Worm (Caenorhabditis elegans) whole organism, L2 larva: Measurements from ENCODE around the gene Y39B6A.33.

Experiments used
- R02D3.7 ChIP-seq: fragments of 150-350 bp; optimal IDR thresholded peaks from 2 replicates; lab custom pipeline; 2014; ENCODE audit warnings: missing biosample characterization, missing genetic modification characterization
- Y55F3AM.14 ChIP-seq: fragments of 200-800 bp; sonication (Bioruptor generic); optimal IDR thresholded peaks from 2 replicates; lab custom pipeline; 2018; ENCODE audit warnings: mild to moderate bottlenecking, missing genetic modification characterization, missing compliant biosample characterization
- blmp-1 ChIP-seq: sonication (generic microtip); optimal IDR thresholded peaks from 2 replicates; lab custom pipeline; 2017; ENCODE audit warnings: missing genetic modification characterization, mild to moderate bottlenecking, missing compliant biosample characterization, antibody characterized with exemption, moderate library complexity; ENCODE audit not compliant: insufficient read depth
- ceh-16 ChIP-seq: fragments of 150-350 bp; optimal IDR thresholded peaks from 2 replicates; lab custom pipeline; 2014; ENCODE audit warnings: missing biosample characterization, missing genetic modification characterization
- elt-3 ChIP-seq: sonication (generic microtip); optimal IDR thresholded peaks from 2 replicates; lab custom pipeline; 2017; ENCODE audit warnings: missing biosample characterization, missing genetic modification characterization
- lin-13 ChIP-seq: fragments of 150-350 bp; optimal IDR thresholded peaks from 2 replicates; lab custom pipeline; 2014; ENCODE audit warnings: missing biosample characterization, missing genetic modification reagents, missing genetic modification characterization
- mdl-1 ChIP-seq, 2 experiments: fragments of 150-350 bp in 1 of 2; sonication (generic microtip) in 1 of 2; optimal IDR thresholded peaks; 2 replicates each; lab custom pipeline; 2017; ENCODE audit warnings: missing biosample characterization in 2 of 2, missing genetic modification characterization in 2 of 2
- nhr-10 ChIP-seq: sonication (generic microtip); optimal IDR thresholded peaks from 2 replicates; lab custom pipeline; 2017; ENCODE audit warnings: missing biosample characterization, missing genetic modification characterization
- nhr-237 ChIP-seq: fragments of 150-350 bp; optimal IDR thresholded peaks from 2 replicates; lab custom pipeline; 2014; ENCODE audit warnings: missing biosample characterization, missing genetic modification characterization
- unc-62 ChIP-seq: fragments of 150-350 bp; optimal IDR thresholded peaks from 2 replicates; lab custom pipeline; 2014; ENCODE audit warnings: missing biosample characterization, missing genetic modification reagents, missing genetic modification characterization

- TF ChIP-seq elt-3 (tag; lab: Kevin White, UChicago) (no peak), unc-62 (no peak), R02D3.7 (no peak), nhr-237 (tag; lab: Kevin White, UChicago) (no peak), Y55F3AM.14 (GFP tag; lab: Kevin White, UChicago) (no peak), lin-13 (GFP tag; lab: Kevin White, UChicago) (no peak), nhr-10 (tag; lab: Kevin White, UChicago) (no peak), ceh-16 (tag; lab: Kevin White, UChicago) (no peak), mdl-1 (tag; optimal IDR thresholded peaks at IDR 0.05; lab: Kevin White, UChicago) (no peak), blmp-1 (no peak)
These were observed 23.9 kb upstream of the Y39B6A.33 start, which contains the start of gene Y39B6A.41 for ce11 chrV:18977876-18978275.
